Fruit fly (Drosophila melanogaster) whole organism, embryonic: ENCODE data around the gene CG34451.

ENCODE experiments used
- Asciz ChIP-seq: fragments of 200-800 bp; sonication (Bioruptor generic); optimal IDR thresholded peaks from 2 replicates; lab custom pipeline; 2017; ENCODE audit warnings: missing biosample characterization, mild to moderate bottlenecking, missing genetic modification characterization, missing genetic modification reagents
- Atf6 ChIP-seq: fragments of 200-800 bp; sonication (Bioruptor generic); IDR thresholded peaks from 2 replicates; pipeline ENCODE4 v1.3.6; 2022; ENCODE audit warnings: missing biosample characterization, missing genetic modification characterization
- Blimp-1 ChIP-seq: fragments of 200-800 bp; sonication (Bioruptor generic); optimal IDR thresholded peaks from 3 replicates; lab custom pipeline; 2018; ENCODE audit warnings: missing biosample characterization, missing genetic modification characterization, mild to moderate bottlenecking, moderate library complexity, missing genetic modification reagents
- CG10267 ChIP-seq: fragments of 200-800 bp; sonication (Bioruptor generic); optimal IDR thresholded peaks from 2 replicates; lab custom pipeline; 2018; ENCODE audit warnings: missing biosample characterization, mild to moderate bottlenecking, missing genetic modification characterization, moderate library complexity
- CG10565 ChIP-seq: fragments of 200-800 bp; sonication (Bioruptor generic); optimal IDR thresholded peaks from 3 replicates; lab custom pipeline; 2016; ENCODE audit warnings: missing biosample characterization, mild to moderate bottlenecking, missing genetic modification characterization
- CG11723 ChIP-seq: fragments of 200-800 bp; sonication (Bioruptor generic); optimal IDR thresholded peaks from 2 replicates; lab custom pipeline; 2017; ENCODE audit warnings: missing biosample characterization, mild to moderate bottlenecking, missing genetic modification characterization
- CG12219 ChIP-seq: fragments of 200-800 bp; sonication (Bioruptor generic); optimal IDR thresholded peaks from 3 replicates; lab custom pipeline; 2018; ENCODE audit warnings: missing biosample characterization, mild to moderate bottlenecking, missing genetic modification characterization
- CG14441 ChIP-seq: fragments of 200-800 bp; sonication (Bioruptor generic); IDR thresholded peaks from 2 replicates; pipeline ENCODE4 v1.3.6; 2022; ENCODE audit warnings: missing biosample characterization, missing genetic modification characterization
- CG14860 ChIP-seq: fragments of 200-800 bp; sonication (Bioruptor generic); IDR thresholded peaks from 3 replicates; pipeline ENCODE4 v1.3.6; 2022; ENCODE audit warnings: missing biosample characterization, missing genetic modification characterization; ENCODE audit not compliant: partially characterized antibody
- CG14965 ChIP-seq: fragments of 200-800 bp; sonication (Bioruptor generic); optimal IDR thresholded peaks from 2 replicates; lab custom pipeline; 2016; ENCODE audit warnings: missing biosample characterization, missing genetic modification characterization, borderline replicate concordance
- CG15011 ChIP-seq: fragments of 200-800 bp; sonication (Bioruptor generic); optimal IDR thresholded peaks from 3 replicates; lab custom pipeline; 2018; ENCODE audit warnings: missing biosample characterization, mild to moderate bottlenecking, missing genetic modification characterization
- CG15269 ChIP-seq: fragments of 200-800 bp; sonication (Bioruptor generic); optimal IDR thresholded peaks from 2 replicates; lab custom pipeline; 2018; ENCODE audit warnings: missing biosample characterization, mild to moderate bottlenecking, missing genetic modification characterization, moderate library complexity
- CG17912 ChIP-seq: fragments of 200-800 bp; sonication (Bioruptor generic); optimal IDR thresholded peaks from 2 replicates; lab custom pipeline; 2018; ENCODE audit warnings: missing biosample characterization, mild to moderate bottlenecking, missing genetic modification characterization
- CG18262 ChIP-seq: fragments of 200-800 bp; optimal IDR thresholded peaks from 3 replicates; lab custom pipeline; 2019; ENCODE audit warnings: missing biosample characterization, mild to moderate bottlenecking, missing genetic modification characterization, moderate library complexity
- CG2120 ChIP-seq: fragments of 200-800 bp; sonication (Bioruptor generic); optimal IDR thresholded peaks from 3 replicates; lab custom pipeline; 2016; ENCODE audit warnings: missing biosample characterization, missing genetic modification characterization
- CG2199 ChIP-seq: fragments of 200-800 bp; sonication (Bioruptor generic); IDR thresholded peaks from 3 replicates; pipeline ENCODE4 v1.3.6; 2022; ENCODE audit warnings: missing biosample characterization, missing genetic modification characterization
- CG32767 ChIP-seq: fragments of 200-800 bp; sonication (Bioruptor generic); IDR thresholded peaks from 2 replicates; pipeline ENCODE4 v1.3.6; 2022; ENCODE audit warnings: missing biosample characterization, missing genetic modification characterization
- CG4282 ChIP-seq: fragments of 200-800 bp; sonication (Bioruptor generic); optimal IDR thresholded peaks from 2 replicates; lab custom pipeline; 2016; ENCODE audit warnings: missing biosample characterization, missing genetic modification characterization
- CG4328 ChIP-seq: fragments of 200-800 bp; sonication (Bioruptor generic); optimal IDR thresholded peaks from 3 replicates; lab custom pipeline; 2017; ENCODE audit warnings: missing biosample characterization, missing genetic modification reagents, missing genetic modification characterization
- CG4820 ChIP-seq: fragments of 200-800 bp; sonication (Bioruptor generic); optimal IDR thresholded peaks from 3 replicates; lab custom pipeline; 2016; ENCODE audit warnings: missing biosample characterization, missing genetic modification characterization
- CG5245 ChIP-seq: fragments of 200-800 bp; sonication (Bioruptor generic); optimal IDR thresholded peaks from 3 replicates; lab custom pipeline; 2016; ENCODE audit warnings: missing biosample characterization, missing genetic modification characterization
- CG6854 ChIP-seq: fragments of 200-800 bp; sonication (Bioruptor generic); optimal IDR thresholded peaks from 3 replicates; lab custom pipeline; 2017; ENCODE audit warnings: missing biosample characterization, mild to moderate bottlenecking, missing genetic modification characterization
- CG7963 ChIP-seq: fragments of 200-800 bp; sonication (Bioruptor generic); IDR thresholded peaks from 3 replicates; pipeline ENCODE4 v1.3.6; 2022; ENCODE audit warnings: missing biosample characterization, missing genetic modification characterization; ENCODE audit not compliant: partially characterized antibody
- CG8924 ChIP-seq: fragments of 200-800 bp; optimal IDR thresholded peaks from 3 replicates; lab custom pipeline; 2019; ENCODE audit warnings: missing biosample characterization, mild to moderate bottlenecking, missing genetic modification characterization, moderate library complexity
- CG9215 ChIP-seq: fragments of 200-800 bp; sonication (Bioruptor generic); IDR thresholded peaks from 2 replicates; pipeline ENCODE4 v1.3.6; 2022; ENCODE audit warnings: missing biosample characterization, missing genetic modification characterization
- CG9437 ChIP-seq: fragments of 200-800 bp; sonication (Bioruptor generic); optimal IDR thresholded peaks from 2 replicates; lab custom pipeline; 2018; ENCODE audit warnings: missing biosample characterization, mild to moderate bottlenecking, missing genetic modification characterization
- Chrac-16 ChIP-seq: fragments of 200-800 bp; sonication (Bioruptor generic); optimal IDR thresholded peaks from 3 replicates; lab custom pipeline; 2016; ENCODE audit warnings: missing biosample characterization, missing genetic modification characterization
- Deaf1 ChIP-seq: fragments of 200-800 bp; optimal IDR thresholded peaks from 3 replicates; lab custom pipeline; 2019; ENCODE audit warnings: missing biosample characterization, mild to moderate bottlenecking, missing genetic modification characterization, moderate library complexity
- Dp ChIP-seq: fragments of 200-800 bp; sonication (Bioruptor generic); optimal IDR thresholded peaks from 2 replicates; lab custom pipeline; 2018; ENCODE audit warnings: missing biosample characterization, mild to moderate bottlenecking, missing genetic modification characterization, moderate library complexity
- HLH54F ChIP-seq: fragments of 200-800 bp; sonication (Bioruptor generic); optimal IDR thresholded peaks from 3 replicates; lab custom pipeline; 2016; ENCODE audit warnings: missing biosample characterization, missing genetic modification characterization
- Mes4 ChIP-seq: fragments of 200-800 bp; sonication (Bioruptor generic); optimal IDR thresholded peaks from 2 replicates; lab custom pipeline; 2016; ENCODE audit warnings: missing biosample characterization, missing genetic modification characterization
- NC2α ChIP-seq: fragments of 200-800 bp; sonication (Bioruptor generic); optimal IDR thresholded peaks from 2 replicates; lab custom pipeline; 2016; ENCODE audit warnings: missing biosample characterization, missing genetic modification characterization
- Tbp ChIP-seq: fragments of >200 bp; optimal IDR thresholded peaks from 2 replicates; lab custom pipeline; 2018; ENCODE audit warnings: missing biosample characterization, missing genetic modification characterization
- Xrp1 ChIP-seq: fragments of 200-800 bp; sonication (Bioruptor generic); IDR thresholded peaks from 2 replicates; pipeline ENCODE4 v1.3.6; 2022; ENCODE audit warnings: missing biosample characterization, missing genetic modification characterization
- ase ChIP-seq: fragments of 200-800 bp; sonication (Bioruptor generic); IDR thresholded peaks from 3 replicates; pipeline ENCODE4 v1.3.6; 2022; ENCODE audit warnings: missing biosample characterization, missing genetic modification characterization
- bigmax ChIP-seq: fragments of 200-800 bp; sonication (Bioruptor generic); optimal IDR thresholded peaks from 2 replicates; lab custom pipeline; 2018; ENCODE audit warnings: missing biosample characterization, mild to moderate bottlenecking, missing genetic modification characterization
- chm ChIP-seq: fragments of 200-800 bp; sonication (Bioruptor generic); IDR thresholded peaks from 2 replicates; pipeline ENCODE4 v1.3.6; 2022; ENCODE audit warnings: missing biosample characterization, missing genetic modification characterization
- danr ChIP-seq: fragments of 200-800 bp; sonication (Bioruptor generic); IDR thresholded peaks from 2 replicates; pipeline ENCODE4 v1.3.6; 2022; ENCODE audit warnings: missing biosample characterization, missing genetic modification characterization
- dimm ChIP-seq: fragments of 200-800 bp; sonication (Bioruptor generic); IDR thresholded peaks from 2 replicates; pipeline ENCODE4 v1.3.6; 2022; ENCODE audit warnings: missing biosample characterization, missing genetic modification characterization
- grau ChIP-seq: fragments of 200-800 bp; optimal IDR thresholded peaks from 3 replicates; lab custom pipeline; 2019; ENCODE audit warnings: missing biosample characterization, mild to moderate bottlenecking, missing genetic modification characterization, moderate library complexity
- inv ChIP-seq: fragments of 200-800 bp; sonication (Bioruptor generic); IDR thresholded peaks from 2 replicates; pipeline ENCODE4 v1.3.6; 2022; ENCODE audit warnings: missing biosample characterization, missing genetic modification characterization; ENCODE audit not compliant: partially characterized antibody
- kni ChIP-seq: fragments of 200-800 bp; sonication (Bioruptor generic); optimal IDR thresholded peaks from 3 replicates; lab custom pipeline; 2017; ENCODE audit warnings: mild to moderate bottlenecking, missing biosample characterization, missing genetic modification reagents, missing genetic modification characterization
- luna ChIP-seq: fragments of 200-800 bp; sonication (Bioruptor generic); optimal IDR thresholded peaks from 2 replicates; lab custom pipeline; 2016; ENCODE audit warnings: missing biosample characterization, missing genetic modification characterization
- mirr ChIP-seq: fragments of 200-800 bp; sonication (Bioruptor generic); optimal IDR thresholded peaks from 3 replicates; lab custom pipeline; 2018; ENCODE audit warnings: missing biosample characterization, mild to moderate bottlenecking, missing genetic modification characterization
- sens ChIP-seq: fragments of 200-800 bp; sonication (Bioruptor generic); peaks from one replicate; lab custom pipeline; 2016; ENCODE audit warnings: missing biosample characterization, missing genetic modification characterization
- sr ChIP-seq: fragments of 200-800 bp; sonication (Bioruptor generic); IDR thresholded peaks from 3 replicates; pipeline ENCODE4 v1.3.6; 2022; ENCODE audit warnings: missing biosample characterization, missing genetic modification characterization
- tin ChIP-seq: fragments of 200-800 bp; sonication (Bioruptor generic); optimal IDR thresholded peaks from 3 replicates; lab custom pipeline; 2016; ENCODE audit warnings: missing biosample characterization, missing genetic modification characterization
- tup ChIP-seq: fragments of 200-800 bp; sonication (Bioruptor generic); optimal IDR thresholded peaks from 2 replicates; lab custom pipeline; 2016; ENCODE audit warnings: missing biosample characterization, mild to moderate bottlenecking, missing genetic modification characterization, moderate library complexity
- tx ChIP-seq: fragments of 200-800 bp; sonication (Bioruptor generic); optimal IDR thresholded peaks from 2 replicates; lab custom pipeline; 2016; ENCODE audit warnings: missing biosample characterization, missing genetic modification characterization
- z ChIP-seq: fragments of 200-800 bp; sonication (Bioruptor generic); IDR thresholded peaks from 3 replicates; pipeline ENCODE4 v1.3.6; 2022; ENCODE audit warnings: missing biosample characterization, missing genetic modification characterization

CG34451 gene

dm6 chr3L:15692794-15693532 is 1.1 kb upstream of the CG34451 start (continued):
- TF ChIP-seq ase = no peak
- TF ChIP-seq kni = peak; percentile 60
- TF ChIP-seq sens (GFP tag; lab: Kevin White, UChicago) = peak; percentile 69
- peak; percentile 55 for TF ChIP-seq CG10267 (tag; lab: Kevin White, UChicago)
- no peak for TF ChIP-seq tx
- no peak for TF ChIP-seq CG7963
- TF ChIP-seq CG10565 (GFP tag; lab: Kevin White, UChicago) = no peak
- no peak for TF ChIP-seq mirr (GFP tag; lab: Kevin White, UChicago)
- TF ChIP-seq CG5245 (GFP tag; lab: Kevin White, UChicago) = no peak
- TF ChIP-seq grau (tag; lab: Kevin White, UChicago) = peak; percentile 36
- no peak for TF ChIP-seq CG4282 (GFP tag; lab: Kevin White, UChicago)
- TF ChIP-seq CG8924 (tag; lab: Kevin White, UChicago) = peak; percentile 39
- TF ChIP-seq danr (GFP tag; lab: Robert Waterston, UW) = no peak
- no peak for TF ChIP-seq CG14965 (GFP tag; lab: Kevin White, UChicago)
- TF ChIP-seq luna (GFP tag; lab: Kevin White, UChicago) = no peak
- no peak for TF ChIP-seq tup (GFP tag; lab: Kevin White, UChicago)
- no peak for TF ChIP-seq CG12219 (GFP tag; lab: Kevin White, UChicago)
- no peak for TF ChIP-seq CG6854 (GFP tag; lab: Kevin White, UChicago)
- no peak for TF ChIP-seq Deaf1
- no peak for TF ChIP-seq CG4328 (GFP tag; lab: Kevin White, UChicago)
- no peak for TF ChIP-seq CG15011 (GFP tag; lab: Kevin White, UChicago)
- TF ChIP-seq dimm (GFP tag; lab: Robert Waterston, UW) = no peak
- no peak for TF ChIP-seq Mes4 (GFP tag; lab: Kevin White, UChicago)
- TF ChIP-seq Tbp (GFP tag; lab: Kevin White, UChicago) = no peak
- TF ChIP-seq Blimp-1 = peak; percentile 36
- TF ChIP-seq CG2199 (GFP tag; lab: Robert Waterston, UW) = no peak
- no peak; the same call in 1 of the 2 replicates for TF ChIP-seq Atf6 (GFP tag; lab: Robert Waterston, UW)
- no peak for TF ChIP-seq CG17912 (GFP tag; lab: Kevin White, UChicago)
- no peak for TF ChIP-seq NC2α (GFP tag; lab: Kevin White, UChicago)
- no peak for TF ChIP-seq chm (GFP tag; lab: Robert Waterston, UW)
- TF ChIP-seq Asciz (GFP tag; lab: Kevin White, UChicago) = peak; percentile 43
- TF ChIP-seq Chrac-16 (GFP tag; lab: Kevin White, UChicago) = peak; percentile 23
- no peak for TF ChIP-seq CG14860 (GFP tag; lab: Robert Waterston, UW)
- TF ChIP-seq sr (GFP tag; lab: Robert Waterston, UW) = 0 out of 3 replicates have a peak, but pooled peaks have one; percentile 16
- TF ChIP-seq CG15269 = peak; percentile 27
- TF ChIP-seq CG2120 (GFP tag; lab: Kevin White, UChicago) = no peak
- no peak for TF ChIP-seq CG32767 (GFP tag; lab: Robert Waterston, UW)
- peak; percentile 57 for TF ChIP-seq CG9437
- TF ChIP-seq CG14441 (GFP tag; lab: Robert Waterston, UW) = no peak
- peak; percentile 19 for TF ChIP-seq tin
- no peak for TF ChIP-seq CG11723 (GFP tag; lab: Kevin White, UChicago)
- no peak for TF ChIP-seq bigmax
- TF ChIP-seq Dp (GFP tag; lab: Kevin White, UChicago) = no peak
- no peak for TF ChIP-seq HLH54F
- no peak for TF ChIP-seq CG9215 (GFP tag; lab: Robert Waterston, UW)
- TF ChIP-seq Xrp1 (GFP tag; lab: Robert Waterston, UW) = no peak
- TF ChIP-seq inv (GFP tag; lab: Robert Waterston, UW) = no peak
- no peak for TF ChIP-seq z
- TF ChIP-seq CG4820 = peak; percentile 20
- peak; percentile 81 for TF ChIP-seq CG18262 (tag; lab: Kevin White, UChicago)
